Worm (Caenorhabditis elegans): ENCODE measurements around the gene nhr-257.

Gene nhr-257

ce11 chrII:3897758-3898494 is 45.2 kb downstream of the nhr-257 start, which contains the start of gene F53C3.6:
Gene F53C3.6, plus strand, starts transcription at chrII:3898142.
- TF ChIP-seq lin-39 (tag; optimal IDR thresholded peaks at IDR 0.05) (peak; percentile 4), eor-1 (tag; optimal IDR thresholded peaks at IDR 0.05) (no peak), R02D3.7 (tag; optimal IDR thresholded peaks at IDR 0.05) (no peak), nhr-28 (tag; optimal IDR thresholded peaks at IDR 0.05) (no peak), nhr-11 (tag; optimal IDR thresholded peaks at IDR 0.05) (no peak), mml-1 (tag; optimal IDR thresholded peaks at IDR 0.05) (no peak), lin-15B (tag; optimal IDR thresholded peaks at IDR 0.05) (no peak), elt-2 (tag; optimal IDR thresholded peaks at IDR 0.05) (peak; percentile 44), nhr-237 (tag; optimal IDR thresholded peaks at IDR 0.05) (no peak), nhr-43 (tag; optimal IDR thresholded peaks at IDR 0.05; ENCODE audit: poor library complexity, severe bottlenecking) (no peak), ceh-82 (tag; optimal IDR thresholded peaks at IDR 0.05) (no peak), elt-3 (tag; optimal IDR thresholded peaks at IDR 0.05) (no peak), snpc-4 (tag; optimal IDR thresholded peaks at IDR 0.05) (no peak), nhr-23 (tag; optimal IDR thresholded peaks at IDR 0.05) (no peak), aly-2 (tag; optimal IDR thresholded peaks at IDR 0.05) (no peak), ZK546.5 (tag; optimal IDR thresholded peaks at IDR 0.05) (no peak), nhr-12 (tag; optimal IDR thresholded peaks at IDR 0.05) (no peak), ztf-4 (tag; optimal IDR thresholded peaks at IDR 0.05) (no peak), ztf-11 (tag; optimal IDR thresholded peaks at IDR 0.05) (no peak), tbx-2 (tag; optimal IDR thresholded peaks at IDR 0.05) (no peak), jun-1 (tag; optimal IDR thresholded peaks at IDR 0.05) (peak; percentile 33), ama-1 (optimal IDR thresholded peaks at IDR 0.05) (no peak), elt-1 (tag; optimal IDR thresholded peaks at IDR 0.05) (no peak), egl-27 (tag; optimal IDR thresholded peaks at IDR 0.05) (peak; percentile 40), lsy-12 (tag; optimal IDR thresholded peaks at IDR 0.05) (no peak), pha-4 (tag; optimal IDR thresholded peaks at IDR 0.05) (no peak), nfya-1 (tag; optimal IDR thresholded peaks at IDR 0.05; ENCODE audit: insufficient read depth) (peak; percentile 65), nhr-77 (tag; optimal IDR thresholded peaks at IDR 0.05) (no peak), nhr-67 (tag; optimal IDR thresholded peaks at IDR 0.05) (no peak), egl-5 (tag; optimal IDR thresholded peaks at IDR 0.05) (peak; percentile 52), mdl-1 (tag; optimal IDR thresholded peaks at IDR 0.05) (peak; percentile 16), zag-1 (tag; optimal IDR thresholded peaks at IDR 0.05) (no peak), hmg-11 (tag; optimal IDR thresholded peaks at IDR 0.05) (no peak), sea-2 (GFP tag; optimal IDR thresholded peaks at IDR 0.05) (no peak), ceh-28 (tag; optimal IDR thresholded peaks at IDR 0.05) (peak; percentile 37), nhr-25 (tag; optimal IDR thresholded peaks at IDR 0.05) (peak; percentile 42), unc-39 (tag; optimal IDR thresholded peaks at IDR 0.05) (no peak), fkh-2 (tag; optimal IDR thresholded peaks at IDR 0.05) (no peak), fos-1 (tag; optimal IDR thresholded peaks at IDR 0.05) (no peak), pqm-1 (tag; optimal IDR thresholded peaks at IDR 0.05) (peak; percentile 16), unc-62 (GFP tag; optimal IDR thresholded peaks at IDR 0.05) (no peak), ceh-9 (tag; optimal IDR thresholded peaks at IDR 0.05) (no peak), fkh-10 (GFP tag; optimal IDR thresholded peaks at IDR 0.05) (no peak), nhr-76 (tag; optimal IDR thresholded peaks at IDR 0.05) (no peak), ceh-16 (tag; optimal IDR thresholded peaks at IDR 0.05) (no peak), skn-1 (tag; optimal IDR thresholded peaks at IDR 0.05) (no peak), daf-12 (tag; optimal IDR thresholded peaks at IDR 0.05) (no peak)

Measured in whole organism, L3 larva.